Fruit fly (Drosophila melanogaster) whole organism, wandering third instar larva: Measurements from ENCODE around the gene CG16820.

Experiments
- br ChIP-seq: fragments of 200-800 bp; sonication (Bioruptor generic); optimal IDR thresholded peaks from 2 replicates; lab custom pipeline; 2016; ENCODE audit warnings: missing biosample characterization, missing genetic modification characterization
- pan ChIP-seq: fragments of >200 bp; optimal IDR thresholded peaks from 2 replicates; lab custom pipeline; 2017
- sage ChIP-seq: fragments of 200-800 bp; sonication (Bioruptor generic); optimal IDR thresholded peaks from 2 replicates; lab custom pipeline; 2016; ENCODE audit warnings: missing biosample characterization, mild to moderate bottlenecking, missing genetic modification characterization
- sv ChIP-seq: fragments of 200-800 bp; sonication (Bioruptor generic); optimal IDR thresholded peaks from 3 replicates; lab custom pipeline; 2016; ENCODE audit warnings: missing biosample characterization, missing genetic modification characterization
- usp ChIP-seq: fragments of >200 bp; optimal IDR thresholded peaks from 2 replicates; lab custom pipeline; 2017; ENCODE audit warnings: missing biosample characterization, missing genetic modification characterization

DNA sequence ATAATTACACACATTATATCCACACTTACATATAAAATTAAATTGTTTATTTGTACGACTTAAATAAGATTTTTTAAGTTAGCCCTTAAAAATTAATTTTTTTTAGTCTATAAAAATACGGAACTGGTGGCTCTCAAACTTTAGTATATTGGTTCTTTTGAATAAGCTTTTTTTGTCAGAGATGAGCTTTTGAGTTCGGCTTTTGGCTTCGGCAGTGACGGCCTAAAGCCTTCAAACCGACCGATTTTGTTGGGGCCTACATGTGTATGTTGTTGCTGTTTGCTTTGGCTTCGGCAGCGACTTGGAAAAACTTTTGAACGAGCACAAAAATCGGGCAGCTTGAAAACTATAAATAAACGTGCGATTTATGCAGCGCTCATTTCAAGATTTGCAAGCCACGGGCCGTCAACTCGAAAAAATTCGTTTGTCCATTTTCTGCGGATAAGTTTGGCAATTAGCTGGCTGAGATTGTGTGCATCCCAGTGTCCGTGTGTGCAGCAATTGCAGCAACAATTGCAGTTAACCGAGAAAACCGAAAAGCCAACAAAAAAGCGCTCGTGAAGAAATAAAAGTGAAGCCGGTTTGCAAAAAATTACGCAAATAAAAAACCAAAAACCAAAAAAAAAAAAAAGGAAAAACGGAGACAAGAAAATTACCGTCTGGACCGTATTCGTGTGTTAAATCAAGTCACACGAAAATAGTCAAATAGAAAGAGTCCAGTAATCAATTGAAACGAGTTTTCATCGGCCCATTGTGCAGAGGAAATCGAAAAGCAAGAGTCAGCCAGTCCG lies at the start of gene CG16820:
- TF ChIP-seq sv (GFP tag; lab: Kevin White, UChicago) = no peak
- TF ChIP-seq br (GFP tag; lab: Kevin White, UChicago) = no peak
- TF ChIP-seq usp (GFP tag; lab: Kevin White, UChicago) = no peak
- no peak for TF ChIP-seq pan (lab: Kevin White, UChicago)
- TF ChIP-seq sage = no peak
